ENCODE assay signal across 6 worm cellular contexts in genomic region chrIII:12614161-12614560, ce11.
TF ChIP-seq lines count a peak whose summit lies in the region.

No protein-coding gene starts in this region.

TF ChIP-seq in whole organism, L1 larva, 84 proteins besides CTCF, POLR2A, EP300 and RAD21:
- TF ChIP-seq elt-2 (tag; optimal IDR thresholded peaks at IDR 0.05; lab: Kevin White, UChicago) (no peak), blmp-1 (tag; optimal IDR thresholded peaks at IDR 0.05; lab: Kevin White, UChicago) (peak; percentile 86), efl-1 (optimal IDR thresholded peaks at IDR 0.05; lab: Kevin White, UChicago) (no peak), efl-1 (GFP tag; optimal IDR thresholded peaks at IDR 0.05 in 1 of 2; lab: Kevin White, UChicago) (peak in 1 of 2 experiments; percentile 93), unc-130 (tag; optimal IDR thresholded peaks at IDR 0.05; lab: Kevin White, UChicago) (no peak), nhr-237 (tag; optimal IDR thresholded peaks at IDR 0.05; lab: Kevin White, UChicago) (no peak), egl-13 (tag; optimal IDR thresholded peaks at IDR 0.05; lab: Kevin White, UChicago) (no peak), nhr-85 (tag; lab: Kevin White, UChicago) (no peak), grh-1 (GFP tag; IDR thresholded peaks at IDR 0.05; lab: Robert Waterston, UW) (no peak), ets-5 (GFP tag; IDR thresholded peaks at IDR 0.05; lab: Robert Waterston, UW) (no peak), C04F5.9 (tag; optimal IDR thresholded peaks at IDR 0.05; lab: Kevin White, UChicago) (no peak), snu-23 (GFP tag; optimal IDR thresholded peaks at IDR 0.05; lab: Kevin White, UChicago) (no peak)
TF ChIP-seq in whole organism, L1 larva: peak in this region for 2.

TF ChIP-seq in whole organism, L2 larva, 48 proteins besides CTCF, POLR2A, EP300 and RAD21:
- no peak for TF ChIP-seq lsy-2 (tag; optimal IDR thresholded peaks at IDR 0.05; lab: Kevin White, UChicago)
- TF ChIP-seq mab-5 (tag; optimal IDR thresholded peaks at IDR 0.05; lab: Kevin White, UChicago), result no peak
- peak; percentile 12 for TF ChIP-seq sma-9 (GFP tag; optimal IDR thresholded peaks at IDR 0.05; lab: Kevin White, UChicago)
- no peak for TF ChIP-seq sma-9 (tag; optimal IDR thresholded peaks at IDR 0.05; lab: Kevin White, UChicago)
- TF ChIP-seq nhr-129 (tag; optimal IDR thresholded peaks at IDR 0.05; lab: Kevin White, UChicago), result no peak

TF ChIP-seq in whole organism, L3 larva, 47 proteins besides CTCF, POLR2A, EP300 and RAD21:
- TF ChIP-seq pha-4 (tag; optimal IDR thresholded peaks at IDR 0.05; lab: Kevin White, UChicago) (peak; percentile 9), eor-1 (tag; optimal IDR thresholded peaks at IDR 0.05; lab: Kevin White, UChicago) (no peak)

TF ChIP-seq in whole organism, L4 larva, 104 proteins besides CTCF, POLR2A, EP300 and RAD21:
- TF ChIP-seq lim-7 (GFP tag; IDR thresholded peaks at IDR 0.05; lab: Robert Waterston, UW) (no peak), aha-1 (tag; lab: Kevin White, UChicago) (peak; percentile 80)
TF ChIP-seq in whole organism, L4 larva: peak in this region for 1.

TF ChIP-seq in whole organism, early embryonic, 17 proteins besides CTCF, POLR2A, EP300 and RAD21:
- TF ChIP-seq tra-4 (tag; optimal IDR thresholded peaks at IDR 0.05; lab: Kevin White, UChicago) (no peak), pes-1 (GFP tag; IDR thresholded peaks at IDR 0.05; lab: Robert Waterston, UW) (peak; percentile 8; the same call in 1 of the 2 replicates), ceh-36 (tag; optimal IDR thresholded peaks at IDR 0.05; lab: Kevin White, UChicago) (no peak), aly-1 (tag; optimal IDR thresholded peaks at IDR 0.05; lab: Kevin White, UChicago) (no peak)

TF ChIP-seq in whole organism, young adult, 124 proteins besides CTCF, POLR2A, EP300 and RAD21:
- TF ChIP-seq Y56A3A.18 (GFP tag; IDR thresholded peaks at IDR 0.05; lab: Robert Waterston, UW) (0 out of 2 replicates have a peak, but pooled peaks have one; percentile 15), him-1 (tag; optimal IDR thresholded peaks at IDR 0.05; lab: Kevin White, UChicago) (no peak)
